Fruit fly (Drosophila melanogaster) whole organism, prepupa: Measurements from ENCODE around the gene gl.

Experiments used
- Blimp-1 ChIP-seq: fragments of 200-800 bp; sonication (Bioruptor generic); optimal IDR thresholded peaks from 3 replicates; lab custom pipeline; 2017; ENCODE audit warnings: missing biosample characterization, missing genetic modification characterization, mild to moderate bottlenecking, moderate library complexity, missing genetic modification reagents
- CG10631 ChIP-seq: fragments of 200-800 bp; sonication (Bioruptor generic); optimal IDR thresholded peaks from 2 replicates; lab custom pipeline; 2016; ENCODE audit warnings: missing biosample characterization, missing genetic modification characterization
- CG10669 ChIP-seq: fragments of 200-800 bp; sonication (Bioruptor generic); optimal IDR thresholded peaks from 3 replicates; lab custom pipeline; 2018; ENCODE audit warnings: missing biosample characterization, mild to moderate bottlenecking, missing genetic modification characterization, moderate library complexity
- CG11294 ChIP-seq: fragments of 200-800 bp; sonication (Bioruptor generic); IDR thresholded peaks from 2 replicates; pipeline ENCODE4 v1.3.6; 2022; ENCODE audit warnings: missing biosample characterization, missing genetic modification characterization
- CG11902 ChIP-seq: fragments of 200-800 bp; sonication (Bioruptor generic); optimal IDR thresholded peaks from 3 replicates; lab custom pipeline; 2016; ENCODE audit warnings: missing biosample characterization, missing genetic modification characterization
- CG15336 ChIP-seq: fragments of 200-800 bp; sonication (Bioruptor generic); IDR thresholded peaks from 2 replicates; pipeline ENCODE4 v1.3.6; 2022; ENCODE audit warnings: missing biosample characterization, missing genetic modification characterization
- CG1621 ChIP-seq: fragments of 200-800 bp; sonication (Bioruptor generic); optimal IDR thresholded peaks from 3 replicates; lab custom pipeline; 2018; ENCODE audit warnings: missing biosample characterization, mild to moderate bottlenecking, missing genetic modification characterization
- CG16779 ChIP-seq: fragments of 200-800 bp; sonication (Bioruptor generic); optimal IDR thresholded peaks from 3 replicates; lab custom pipeline; 2017; ENCODE audit warnings: missing biosample characterization, mild to moderate bottlenecking, missing genetic modification characterization
- CG31627 ChIP-seq: fragments of 200-800 bp; sonication (Bioruptor generic); optimal IDR thresholded peaks from 3 replicates; lab custom pipeline; 2016; ENCODE audit warnings: missing biosample characterization, missing genetic modification characterization
- CG32006 ChIP-seq: fragments of 200-800 bp; sonication (Bioruptor generic); optimal IDR thresholded peaks from 3 replicates; lab custom pipeline; 2017; ENCODE audit warnings: missing biosample characterization, mild to moderate bottlenecking, missing genetic modification characterization
- CG34406 ChIP-seq: fragments of 200-800 bp; sonication (Bioruptor generic); optimal IDR thresholded peaks from 3 replicates; lab custom pipeline; 2016; ENCODE audit warnings: missing biosample characterization, missing genetic modification characterization
- CG3919 ChIP-seq: fragments of 200-800 bp; sonication (Bioruptor generic); optimal IDR thresholded peaks from 3 replicates; lab custom pipeline; 2016; ENCODE audit warnings: missing biosample characterization, missing genetic modification characterization
- CG4318 ChIP-seq: fragments of 200-800 bp; sonication (Bioruptor generic); optimal IDR thresholded peaks from 3 replicates; lab custom pipeline; 2017; ENCODE audit warnings: missing biosample characterization, mild to moderate bottlenecking, missing genetic modification characterization
- CG6163 ChIP-seq: fragments of 200-800 bp; sonication (Bioruptor generic); IDR thresholded peaks from 3 replicates; pipeline ENCODE4 v1.3.6; 2022; ENCODE audit warnings: missing biosample characterization, missing genetic modification characterization
- CG6276 ChIP-seq: fragments of 200-800 bp; sonication (Bioruptor generic); optimal IDR thresholded peaks from 2 replicates; lab custom pipeline; 2017; ENCODE audit warnings: missing biosample characterization, mild to moderate bottlenecking, missing genetic modification characterization
- CG6792 ChIP-seq: fragments of 200-800 bp; sonication (Bioruptor generic); optimal IDR thresholded peaks from 3 replicates; lab custom pipeline; 2016; ENCODE audit warnings: missing biosample characterization, missing genetic modification characterization
- CG6808 ChIP-seq: fragments of 200-800 bp; sonication (Bioruptor generic); optimal IDR thresholded peaks from 3 replicates; lab custom pipeline; 2017; ENCODE audit warnings: missing biosample characterization, missing genetic modification characterization, mild to moderate bottlenecking, moderate library complexity, missing genetic modification reagents
- CG6854 ChIP-seq: fragments of 200-800 bp; sonication (Bioruptor generic); optimal IDR thresholded peaks from 2 replicates; lab custom pipeline; 2017; ENCODE audit warnings: missing biosample characterization, mild to moderate bottlenecking, missing genetic modification characterization
- CG8119 ChIP-seq: fragments of 200-800 bp; sonication (Bioruptor generic); IDR thresholded peaks from 3 replicates; pipeline ENCODE4 v1.3.6; 2022; ENCODE audit warnings: missing biosample characterization, missing genetic modification characterization
- CG8319 ChIP-seq: fragments of 200-800 bp; sonication (Bioruptor generic); optimal IDR thresholded peaks from 3 replicates; lab custom pipeline; 2016; ENCODE audit warnings: missing biosample characterization, missing genetic modification characterization
- CG8632 ChIP-seq: fragments of 200-800 bp; sonication (Bioruptor generic); optimal IDR thresholded peaks from 3 replicates; lab custom pipeline; 2016; ENCODE audit warnings: missing biosample characterization, missing genetic modification characterization
- CG9139 ChIP-seq: fragments of 200-800 bp; sonication (Bioruptor generic); optimal IDR thresholded peaks from 3 replicates; lab custom pipeline; 2017; ENCODE audit warnings: missing biosample characterization, mild to moderate bottlenecking, missing genetic modification characterization
- Eip75B ChIP-seq: fragments of 200-800 bp; sonication (Bioruptor generic); optimal IDR thresholded peaks from 3 replicates; lab custom pipeline; 2016; ENCODE audit warnings: missing biosample characterization, missing genetic modification characterization
- Eip93F ChIP-seq: fragments of 200-800 bp; sonication (Bioruptor generic); optimal IDR thresholded peaks from 2 replicates; lab custom pipeline; 2016; ENCODE audit warnings: missing biosample characterization, mild to moderate bottlenecking, missing genetic modification characterization
- Ets21C ChIP-seq: fragments of 200-800 bp; sonication (Bioruptor generic); optimal IDR thresholded peaks from 3 replicates; lab custom pipeline; 2016; ENCODE audit warnings: missing biosample characterization, missing genetic modification characterization
- Ets96B ChIP-seq: fragments of 200-800 bp; optimal IDR thresholded peaks from 2 replicates; lab custom pipeline; 2019; ENCODE audit warnings: missing biosample characterization, mild to moderate bottlenecking, missing genetic modification characterization, moderate library complexity
- Gug ChIP-seq: fragments of 200-800 bp; sonication (Bioruptor generic); IDR thresholded peaks from 2 replicates; pipeline ENCODE4 v1.3.6; 2022; ENCODE audit warnings: missing biosample characterization, missing genetic modification characterization
- Hr38 ChIP-seq: sonication (Bioruptor generic); optimal IDR thresholded peaks from 2 replicates; lab custom pipeline; 2016; ENCODE audit warnings: missing biosample characterization, missing genetic modification characterization
- Hr39 ChIP-seq: fragments of 200-800 bp; sonication (Bioruptor generic); optimal IDR thresholded peaks from 2 replicates; lab custom pipeline; 2016; ENCODE audit warnings: missing biosample characterization, missing genetic modification characterization
- Hr4 ChIP-seq: fragments of 200-800 bp; sonication (Bioruptor generic); optimal IDR thresholded peaks from 3 replicates; lab custom pipeline; 2016; ENCODE audit warnings: missing biosample characterization, missing genetic modification characterization
- Lpt ChIP-seq: fragments of 200-800 bp; sonication (Bioruptor generic); optimal IDR thresholded peaks from 3 replicates; lab custom pipeline; 2016; ENCODE audit warnings: missing biosample characterization, missing genetic modification characterization
- Met ChIP-seq: fragments of 200-800 bp; sonication (Bioruptor generic); optimal IDR thresholded peaks from 3 replicates; lab custom pipeline; 2016; ENCODE audit warnings: missing biosample characterization, missing genetic modification characterization
- OdsH ChIP-seq: fragments of 200-800 bp; sonication (Bioruptor generic); optimal IDR thresholded peaks from 3 replicates; lab custom pipeline; 2016; ENCODE audit warnings: missing biosample characterization, missing genetic modification characterization
- Sox102F ChIP-seq: fragments of 200-800 bp; sonication (Bioruptor generic); optimal IDR thresholded peaks from 2 replicates; lab custom pipeline; 2016; ENCODE audit warnings: missing biosample characterization, mild to moderate bottlenecking, missing genetic modification characterization
- Sox14 ChIP-seq: fragments of 200-800 bp; sonication (Bioruptor generic); optimal IDR thresholded peaks from 3 replicates; lab custom pipeline; 2016; ENCODE audit warnings: missing biosample characterization, missing genetic modification characterization
- achi ChIP-seq: fragments of 200-800 bp; sonication (Bioruptor generic); optimal IDR thresholded peaks from 3 replicates; lab custom pipeline; 2016; ENCODE audit warnings: missing biosample characterization, missing genetic modification characterization
- acj6 ChIP-seq: fragments of 200-800 bp; sonication (Bioruptor generic); optimal IDR thresholded peaks from 3 replicates; lab custom pipeline; 2016; ENCODE audit warnings: missing biosample characterization, missing genetic modification characterization
- cyc ChIP-seq: fragments of 200-800 bp; sonication (Bioruptor generic); optimal IDR thresholded peaks from 3 replicates; lab custom pipeline; 2016; ENCODE audit warnings: missing biosample characterization, missing genetic modification characterization
- dac ChIP-seq: fragments of 200-800 bp; sonication (Bioruptor generic); optimal IDR thresholded peaks from 2 replicates; lab custom pipeline; 2017; ENCODE audit warnings: missing biosample characterization, mild to moderate bottlenecking, missing genetic modification characterization
- eg ChIP-seq: fragments of 200-800 bp; sonication (Bioruptor generic); IDR thresholded peaks from 3 replicates; pipeline ENCODE4 v1.3.6; 2022; ENCODE audit warnings: missing biosample characterization, missing genetic modification characterization
- esn ChIP-seq: fragments of 200-800 bp; sonication (Bioruptor generic); optimal IDR thresholded peaks from 2 replicates; lab custom pipeline; 2016; ENCODE audit warnings: missing biosample characterization, mild to moderate bottlenecking, missing genetic modification characterization, moderate library complexity
- fd59A ChIP-seq: fragments of 200-800 bp; sonication (Bioruptor generic); optimal IDR thresholded peaks from 2 replicates; lab custom pipeline; 2017; ENCODE audit warnings: missing biosample characterization, mild to moderate bottlenecking, missing genetic modification characterization, missing genetic modification reagents
- fd85E ChIP-seq: fragments of 200-800 bp; sonication (Bioruptor generic); optimal IDR thresholded peaks from 3 replicates; lab custom pipeline; 2016; ENCODE audit warnings: missing biosample characterization, missing genetic modification characterization
- lz ChIP-seq: fragments of 200-800 bp; sonication (Bioruptor generic); optimal IDR thresholded peaks from 3 replicates; lab custom pipeline; 2016; ENCODE audit warnings: missing biosample characterization, missing genetic modification characterization
- net ChIP-seq: fragments of 200-800 bp; sonication (Bioruptor generic); optimal IDR thresholded peaks from 3 replicates; lab custom pipeline; 2016; ENCODE audit warnings: missing biosample characterization, missing genetic modification characterization
- spab ChIP-seq: fragments of 200-800 bp; sonication (Bioruptor generic); optimal IDR thresholded peaks from 2 replicates; lab custom pipeline; 2017; ENCODE audit warnings: missing biosample characterization, mild to moderate bottlenecking, missing genetic modification characterization, missing genetic modification reagents
- ss ChIP-seq, 2 experiments: fragments of 200-800 bp; sonication (Bioruptor generic); optimal IDR thresholded peaks; 2 replicates in 1 of 2; 3 replicates in 1 of 2; lab custom pipeline; 2017 to 2018; ENCODE audit warnings: mild to moderate bottlenecking in 2 of 2, missing biosample characterization in 2 of 2, missing genetic modification characterization in 2 of 2, moderate library complexity in 1 of 2
- svp ChIP-seq: fragments of 200-800 bp; sonication (Bioruptor generic); peaks from one replicate; lab custom pipeline; 2016; ENCODE audit warnings: missing biosample characterization, missing genetic modification characterization
- topi ChIP-seq: fragments of 200-800 bp; sonication (Bioruptor generic); optimal IDR thresholded peaks from 3 replicates; lab custom pipeline; 2016; ENCODE audit warnings: missing biosample characterization, missing genetic modification characterization
- vri ChIP-seq: fragments of 200-800 bp; sonication (Bioruptor generic); optimal IDR thresholded peaks from 3 replicates; lab custom pipeline; 2016; ENCODE audit warnings: missing biosample characterization, mild to moderate bottlenecking, missing genetic modification characterization

The gl gene

dm6 chr3R:18402549-18403429, 30.3 kb upstream of the gl start, which contains the start of the genes Wdr37 and koko:
TSS of gene Wdr37 (minus strand) at chr3R:18402716.
TSS of gene koko (plus strand) at chr3R:18403026.
- peak; percentile 89 for TF ChIP-seq topi (GFP tag; lab: Kevin White, UChicago)
- peak; percentile 90 for TF ChIP-seq CG11902
- TF ChIP-seq acj6 (GFP tag; lab: Kevin White, UChicago): peak; percentile 96
- peak; percentile 98 for TF ChIP-seq eg (GFP tag; lab: Robert Waterston, UW)
- peak; percentile 86 for TF ChIP-seq CG4318 (GFP tag; lab: Kevin White, UChicago)
- TF ChIP-seq CG34406 (GFP tag; lab: Kevin White, UChicago): peak; percentile 97
- TF ChIP-seq vri (GFP tag; lab: Kevin White, UChicago): peak; percentile 86
- peak; percentile 96 for TF ChIP-seq CG6163
- TF ChIP-seq CG15336: peak; percentile 98
- TF ChIP-seq Hr4: peak; percentile 92
- TF ChIP-seq CG6854 (GFP tag; lab: Kevin White, UChicago): peak; percentile 65
- peak; percentile 90 for TF ChIP-seq Sox14 (GFP tag; lab: Kevin White, UChicago)
- peak; percentile 96 for TF ChIP-seq esn
- TF ChIP-seq CG1621 (tag; lab: Kevin White, UChicago): peak; percentile 82
- TF ChIP-seq Gug (GFP tag; lab: Robert Waterston, UW): peak; percentile 98
- peak; percentile 96 for TF ChIP-seq Lpt (GFP tag; lab: Kevin White, UChicago)
- peak; percentile 82 for TF ChIP-seq Ets21C
- TF ChIP-seq Hr38 (GFP tag; lab: Kevin White, UChicago): no peak
- TF ChIP-seq CG32006 (GFP tag; lab: Kevin White, UChicago): peak; percentile 96
- peak; percentile 95 for TF ChIP-seq achi (GFP tag; lab: Kevin White, UChicago)
- TF ChIP-seq cyc (GFP tag; lab: Kevin White, UChicago): peak; percentile 94
- peak; percentile 96 for TF ChIP-seq svp (GFP tag; lab: Kevin White, UChicago)
- peak; percentile 94 for TF ChIP-seq CG6792 (GFP tag; lab: Kevin White, UChicago)
- TF ChIP-seq fd85E: peak; percentile 78
- TF ChIP-seq Blimp-1: peak; percentile 83
- TF ChIP-seq Eip93F (GFP tag; lab: Kevin White, UChicago): peak; percentile 86
- peak; percentile 95 for TF ChIP-seq CG3919
- TF ChIP-seq CG8319 (GFP tag; lab: Kevin White, UChicago): peak; percentile 93
- peak; percentile 93 for TF ChIP-seq CG10669 (GFP tag; lab: Kevin White, UChicago)
- TF ChIP-seq fd59A (GFP tag; lab: Kevin White, UChicago): peak; percentile 83
- TF ChIP-seq Sox102F (GFP tag; lab: Kevin White, UChicago): peak; percentile 89
- peak; percentile 87 to 94 for TF ChIP-seq ss (GFP tag; optimal IDR thresholded peaks at IDR 0.05; lab: Kevin White, UChicago)
- TF ChIP-seq OdsH (GFP tag; lab: Kevin White, UChicago): peak; percentile 97
- peak; percentile 90 for TF ChIP-seq Met (GFP tag; lab: Kevin White, UChicago)
- peak; percentile 98 for TF ChIP-seq CG10631 (GFP tag; lab: Kevin White, UChicago)
- peak; percentile 89 for TF ChIP-seq CG31627 (GFP tag; lab: Kevin White, UChicago)
- TF ChIP-seq CG6808 (GFP tag; lab: Kevin White, UChicago): peak; percentile 72
- peak; percentile 85 for TF ChIP-seq CG16779 (tag; lab: Kevin White, UChicago)
- peak; percentile 96 for TF ChIP-seq CG11294
- TF ChIP-seq CG8119 (GFP tag; lab: Robert Waterston, UW): peak; percentile 98
- TF ChIP-seq CG8632 (GFP tag; lab: Kevin White, UChicago): peak; percentile 96
- peak; percentile 89 for TF ChIP-seq lz (GFP tag; lab: Kevin White, UChicago)
- peak; percentile 93 for TF ChIP-seq net (GFP tag; lab: Kevin White, UChicago)
- TF ChIP-seq spab: peak; percentile 87
- peak; percentile 98 for TF ChIP-seq Ets96B
- peak; percentile 82 for TF ChIP-seq Hr39
- peak; percentile 78 for TF ChIP-seq dac (GFP tag; lab: Kevin White, UChicago)
- peak; percentile 89 for TF ChIP-seq CG9139 (GFP tag; lab: Kevin White, UChicago)
- TF ChIP-seq CG6276: peak; percentile 85
- TF ChIP-seq Eip75B (GFP tag; lab: Kevin White, UChicago): peak; percentile 92
